Worm (Caenorhabditis elegans) whole organism, L3 larva: ENCODE results near the gene elt-6.

Experiments used
- R02D3.7 ChIP-seq: fragments of 150-350 bp; optimal IDR thresholded peaks from 2 replicates; lab custom pipeline; 2014; ENCODE audit warnings: missing biosample characterization, missing genetic modification characterization
- ZK546.5 ChIP-seq: sonication (generic microtip); optimal IDR thresholded peaks from 2 replicates; lab custom pipeline; 2017; ENCODE audit warnings: missing biosample characterization, missing genetic modification characterization
- aly-2 ChIP-seq: fragments of 150-350 bp; optimal IDR thresholded peaks from 2 replicates; lab custom pipeline; 2014; ENCODE audit warnings: missing biosample characterization, missing genetic modification characterization
- ama-1 ChIP-seq: fragments of 150-350 bp; optimal IDR thresholded peaks from 2 replicates; lab custom pipeline; 2018
- ceh-16 ChIP-seq: sonication (generic microtip); optimal IDR thresholded peaks from 2 replicates; lab custom pipeline; 2017; ENCODE audit warnings: missing biosample characterization, missing genetic modification characterization
- ceh-9 ChIP-seq: sonication (generic microtip); optimal IDR thresholded peaks from 2 replicates; lab custom pipeline; 2018; ENCODE audit warnings: missing biosample characterization, missing genetic modification characterization
- daf-12 ChIP-seq: fragments of 150-350 bp; optimal IDR thresholded peaks from 2 replicates; lab custom pipeline; 2014; ENCODE audit warnings: missing biosample characterization, missing genetic modification reagents, missing genetic modification characterization
- egl-27 ChIP-seq: sonication (generic microtip); optimal IDR thresholded peaks from 4 replicates; lab custom pipeline; 2017; ENCODE audit warnings: missing biosample characterization, missing genetic modification reagents, missing genetic modification characterization
- egl-5 ChIP-seq: fragments of 150-350 bp; optimal IDR thresholded peaks from 2 replicates; lab custom pipeline; 2017; ENCODE audit warnings: missing biosample characterization, missing genetic modification reagents, missing genetic modification characterization, inconsistent platforms
- elt-1 ChIP-seq: fragments of 150-350 bp; optimal IDR thresholded peaks from 2 replicates; lab custom pipeline; 2014; ENCODE audit warnings: missing biosample characterization, missing genetic modification characterization
- elt-2 ChIP-seq: sonication (generic microtip); optimal IDR thresholded peaks from 2 replicates; lab custom pipeline; 2016; ENCODE audit warnings: missing genetic modification reagents, mild to moderate bottlenecking, missing genetic modification characterization, missing compliant biosample characterization
- elt-3 ChIP-seq, 3 experiments: fragments of 150-350 bp in 1 of 3; sonication (generic microtip) in 2 of 3; optimal IDR thresholded peaks; 2 replicates in 2 of 3; 4 replicates in 1 of 3; lab custom pipeline; 2014 to 2017; ENCODE audit warnings: missing biosample characterization in 3 of 3, missing genetic modification characterization in 3 of 3
- eor-1 ChIP-seq, 2 experiments: fragments of 150-350 bp; optimal IDR thresholded peaks; 2 replicates each; lab custom pipeline; 2014 to 2018; ENCODE audit warnings: missing biosample characterization in 2 of 2, missing genetic modification characterization in 2 of 2
- fkh-10 ChIP-seq: sonication (generic microtip); optimal IDR thresholded peaks from 2 replicates; lab custom pipeline; 2017; ENCODE audit warnings: missing biosample characterization, missing genetic modification reagents, missing genetic modification characterization
- fkh-2 ChIP-seq: fragments of 150-350 bp; optimal IDR thresholded peaks from 2 replicates; lab custom pipeline; 2014; ENCODE audit warnings: missing biosample characterization, missing genetic modification reagents, missing genetic modification characterization
- fos-1 ChIP-seq: fragments of 150-350 bp; optimal IDR thresholded peaks from 2 replicates; lab custom pipeline; 2014; ENCODE audit warnings: missing biosample characterization, missing genetic modification characterization
- hmg-11 ChIP-seq: sonication (generic microtip); optimal IDR thresholded peaks from 2 replicates; lab custom pipeline; 2016; ENCODE audit warnings: missing genetic modification characterization, missing compliant biosample characterization
- jun-1 ChIP-seq: fragments of 150-350 bp; optimal IDR thresholded peaks from 2 replicates; lab custom pipeline; 2014; ENCODE audit warnings: missing biosample characterization, missing genetic modification reagents, missing genetic modification characterization
- lin-15B ChIP-seq: fragments of 150-350 bp; optimal IDR thresholded peaks from 2 replicates; lab custom pipeline; 2014; ENCODE audit warnings: missing biosample characterization, missing genetic modification characterization
- lin-39 ChIP-seq: fragments of 150-350 bp; optimal IDR thresholded peaks from 2 replicates; lab custom pipeline; 2018; ENCODE audit warnings: missing biosample characterization, missing genetic modification reagents, missing genetic modification characterization
- lsy-12 ChIP-seq: sonication (generic microtip); optimal IDR thresholded peaks from 2 replicates; lab custom pipeline; 2016; ENCODE audit warnings: mild to moderate bottlenecking, missing genetic modification characterization, missing compliant biosample characterization
- mml-1 ChIP-seq: fragments of 150-350 bp; sonication (generic microtip); optimal IDR thresholded peaks from 3 replicates; lab custom pipeline; 2014; ENCODE audit warnings: missing biosample characterization, missing genetic modification characterization
- nfya-1 ChIP-seq: sonication (generic microtip); optimal IDR thresholded peaks from 2 replicates; lab custom pipeline; 2017; ENCODE audit warnings: missing genetic modification characterization, mild to moderate bottlenecking, missing compliant biosample characterization, antibody characterized with exemption, moderate library complexity; ENCODE audit not compliant: insufficient read depth
- nhr-11 ChIP-seq: fragments of 150-350 bp; optimal IDR thresholded peaks from 2 replicates; lab custom pipeline; 2014; ENCODE audit warnings: missing biosample characterization, missing genetic modification characterization
- nhr-12 ChIP-seq: fragments of 150-350 bp; optimal IDR thresholded peaks from 2 replicates; lab custom pipeline; 2014; ENCODE audit warnings: missing biosample characterization, missing genetic modification characterization
- nhr-237 ChIP-seq: fragments of 150-350 bp; optimal IDR thresholded peaks from 2 replicates; lab custom pipeline; 2014; ENCODE audit warnings: missing biosample characterization, missing genetic modification characterization
- nhr-25 ChIP-seq: sonication (generic microtip); optimal IDR thresholded peaks from 2 replicates; lab custom pipeline; 2017; ENCODE audit warnings: missing biosample characterization, missing genetic modification characterization
- nhr-67 ChIP-seq: fragments of 150-350 bp; optimal IDR thresholded peaks from 2 replicates; lab custom pipeline; 2014; ENCODE audit warnings: missing biosample characterization, missing genetic modification characterization
- nhr-76 ChIP-seq: fragments of 150-350 bp; sonication (generic microtip); optimal IDR thresholded peaks from 5 replicates; lab custom pipeline; 2014; ENCODE audit warnings: missing biosample characterization, missing genetic modification characterization
- pha-4 ChIP-seq: fragments of 150-350 bp; optimal IDR thresholded peaks from 2 replicates; lab custom pipeline; 2014; ENCODE audit warnings: missing biosample characterization, missing genetic modification reagents, missing genetic modification characterization
- pqm-1 ChIP-seq: fragments of 150-350 bp; optimal IDR thresholded peaks from 2 replicates; lab custom pipeline; 2017; ENCODE audit warnings: missing biosample characterization, missing genetic modification characterization, inconsistent platforms
- snpc-4 ChIP-seq: fragments of 150-350 bp; optimal IDR thresholded peaks from 2 replicates; lab custom pipeline; 2014; ENCODE audit warnings: missing biosample characterization, missing genetic modification characterization
- tbx-2 ChIP-seq: sonication (generic microtip); optimal IDR thresholded peaks from 2 replicates; lab custom pipeline; 2016; ENCODE audit warnings: mild to moderate bottlenecking, missing genetic modification characterization, missing compliant biosample characterization
- unc-39 ChIP-seq: sonication (generic microtip); optimal IDR thresholded peaks from 4 replicates; lab custom pipeline; 2017; ENCODE audit warnings: missing biosample characterization, missing genetic modification characterization
- unc-62 ChIP-seq: fragments of 150-350 bp; sonication (generic microtip); optimal IDR thresholded peaks from 4 replicates; lab custom pipeline; 2014; ENCODE audit warnings: missing biosample characterization, missing genetic modification reagents, missing genetic modification characterization
- zag-1 ChIP-seq: fragments of 150-350 bp; optimal IDR thresholded peaks from 2 replicates; lab custom pipeline; 2014; ENCODE audit warnings: missing biosample characterization, missing genetic modification characterization
- ztf-11 ChIP-seq: fragments of 150-350 bp; optimal IDR thresholded peaks from 2 replicates; lab custom pipeline; 2014; ENCODE audit warnings: missing biosample characterization, missing genetic modification characterization
- ztf-4 ChIP-seq: fragments of 150-350 bp; optimal IDR thresholded peaks from 2 replicates; lab custom pipeline; 2014; ENCODE audit warnings: missing biosample characterization, missing genetic modification characterization

Gene elt-6

ce11 chrIV:1920513-1920912, 2.7 kb downstream of the elt-6 start:
- TF ChIP-seq pha-4: no peak
- no peak for TF ChIP-seq aly-2 (tag; lab: Kevin White, UChicago)
- no peak for TF ChIP-seq ztf-11 (tag; lab: Kevin White, UChicago)
- TF ChIP-seq egl-27 (tag; lab: Kevin White, UChicago): no peak
- no peak for TF ChIP-seq ama-1 (lab: Kevin White, UChicago)
- no peak for TF ChIP-seq ztf-4 (tag; lab: Kevin White, UChicago)
- TF ChIP-seq nhr-237 (tag; lab: Kevin White, UChicago): no peak
- no peak for TF ChIP-seq nhr-12 (tag; lab: Kevin White, UChicago)
- no peak for TF ChIP-seq egl-5
- TF ChIP-seq nhr-76 (tag; lab: Kevin White, UChicago): no peak
- TF ChIP-seq daf-12 (tag; lab: Kevin White, UChicago): no peak
- no peak for TF ChIP-seq mml-1
- TF ChIP-seq, all 47 proteins: peak for 0

DNA sequence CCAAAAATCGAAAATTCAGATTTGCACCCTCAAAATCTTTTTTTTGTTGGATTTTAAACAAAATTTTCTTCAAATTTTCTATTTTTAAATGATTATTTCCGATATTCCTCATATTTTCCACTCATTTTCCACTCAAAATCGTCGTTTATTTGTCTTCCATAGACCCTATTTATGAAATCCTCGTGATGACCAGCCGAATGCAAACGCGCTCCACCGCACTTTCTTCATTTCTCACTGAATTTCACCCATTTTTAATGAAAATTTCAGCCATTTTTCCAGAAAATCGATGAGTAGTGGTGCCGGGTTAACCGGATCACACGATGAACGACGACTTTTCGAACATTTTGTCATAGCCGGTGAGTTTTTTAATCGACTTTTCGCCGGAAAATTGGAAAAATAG, 5.9 kb downstream of the elt-6 start, which contains the start of gene denn-4:
Gene denn-4 (plus strand): TSS at position 280 of the 400 bp plus-strand sequence.
- TF ChIP-seq nfya-1 (tag; lab: Kevin White, UChicago): peak; percentile 5
- peak; percentile 44 for TF ChIP-seq pha-4
- peak; percentile 68 for TF ChIP-seq lin-15B (tag; lab: Kevin White, UChicago)
- TF ChIP-seq elt-1: no peak

DNA sequence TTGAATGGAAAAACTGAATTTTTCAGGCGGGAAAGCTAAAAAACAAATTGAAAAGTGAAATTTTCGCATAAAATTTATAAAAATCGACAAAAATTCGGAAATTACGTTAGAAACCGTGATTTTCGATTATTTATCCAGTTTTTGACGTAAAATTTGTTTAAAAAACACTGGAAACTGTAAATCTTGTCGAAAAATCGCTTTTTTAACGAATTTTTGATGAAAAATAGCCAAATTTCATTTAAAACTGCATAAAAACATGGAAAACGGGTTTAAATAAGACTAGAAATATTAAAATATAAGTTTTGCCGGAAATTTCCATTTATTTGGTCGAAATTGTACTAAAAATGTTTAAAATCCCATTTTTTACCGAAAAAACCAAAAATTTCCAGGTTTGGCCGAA, 6.4 kb downstream of the elt-6 start:
- TF ChIP-seq hmg-11 (no peak), daf-12 (tag; lab: Kevin White, UChicago) (no peak), snpc-4 (tag; lab: Kevin White, UChicago) (no peak), eor-1 (tag; optimal IDR thresholded peaks at IDR 0.05; lab: Kevin White, UChicago) (no peak), elt-2 (tag; lab: Kevin White, UChicago) (no peak), nhr-67 (tag; lab: Kevin White, UChicago) (no peak), nhr-12 (tag; lab: Kevin White, UChicago) (no peak), fkh-10 (GFP tag; lab: Kevin White, UChicago) (no peak), pqm-1 (tag; lab: Kevin White, UChicago) (no peak), tbx-2 (tag; lab: Kevin White, UChicago) (no peak), fos-1 (tag; lab: Kevin White, UChicago) (no peak), egl-5 (no peak)

DNA sequence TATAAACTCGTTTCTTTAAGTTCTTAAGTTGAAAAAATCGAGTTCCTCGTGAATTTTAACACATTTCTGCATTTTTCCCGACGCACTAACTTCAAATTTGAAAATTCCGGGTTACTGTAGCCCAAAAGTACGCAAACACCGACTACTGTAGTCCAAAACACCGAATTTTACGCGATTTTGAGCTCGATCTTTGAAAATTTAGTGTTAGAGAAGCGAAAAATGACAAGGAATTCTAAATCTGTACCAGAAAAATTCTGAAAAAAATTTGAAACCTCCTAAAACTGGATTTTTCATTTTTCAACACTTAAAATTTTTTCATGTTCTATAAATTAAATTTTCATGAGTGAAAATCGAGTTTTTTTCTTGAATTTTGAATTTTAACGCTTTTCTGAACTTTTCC, 27.4 kb downstream of the elt-6 start:
- TF ChIP-seq fkh-2 (tag; lab: Kevin White, UChicago): no peak
- TF ChIP-seq elt-3 (tag; optimal IDR thresholded peaks at IDR 0.05; lab: Kevin White, UChicago): no peak
- no peak for TF ChIP-seq lin-39 (tag; lab: Kevin White, UChicago)
- TF ChIP-seq ceh-9: no peak
- no peak for TF ChIP-seq nhr-12 (tag; lab: Kevin White, UChicago)
- TF ChIP-seq ZK546.5 (tag; lab: Kevin White, UChicago): no peak
- no peak for TF ChIP-seq zag-1
- no peak for TF ChIP-seq aly-2 (tag; lab: Kevin White, UChicago)
- no peak for TF ChIP-seq nhr-11
- TF ChIP-seq daf-12 (tag; lab: Kevin White, UChicago): no peak
- no peak for TF ChIP-seq nhr-237 (tag; lab: Kevin White, UChicago)
- no peak for TF ChIP-seq hmg-11
- TF ChIP-seq unc-39: no peak
- TF ChIP-seq snpc-4 (tag; lab: Kevin White, UChicago): no peak
- no peak for TF ChIP-seq lin-15B (tag; lab: Kevin White, UChicago)
- no peak for TF ChIP-seq unc-62 (GFP tag; lab: Kevin White, UChicago)
- no peak for TF ChIP-seq pqm-1 (tag; lab: Kevin White, UChicago)
- TF ChIP-seq R02D3.7 (tag; lab: Kevin White, UChicago): no peak
- no peak for TF ChIP-seq lsy-12
- TF ChIP-seq nhr-25 (tag; lab: Kevin White, UChicago): no peak

DNA sequence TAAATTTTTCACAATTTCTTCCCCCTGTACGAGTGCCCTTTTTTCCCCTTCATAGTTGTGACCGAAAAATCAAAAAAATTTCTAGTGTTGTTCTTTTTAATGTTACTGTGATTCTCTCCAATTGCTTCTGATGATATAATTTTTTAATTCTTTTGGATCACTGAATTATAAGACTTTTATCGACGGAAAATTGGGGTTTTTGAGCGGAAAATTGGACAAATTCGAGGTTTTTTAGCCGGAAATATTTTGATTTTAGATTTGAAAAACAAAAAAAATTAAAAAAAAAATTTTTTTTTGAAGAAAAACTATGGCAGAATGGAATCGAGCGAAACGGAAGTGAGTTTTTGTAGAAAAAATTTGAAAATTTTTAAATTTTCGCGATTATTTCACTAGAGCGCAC, 30.1 kb downstream of the elt-6 start, which contains the start of gene tsen-54:
Gene tsen-54 (plus strand): TSS at position 301 of the 400 bp plus-strand sequence.
- TF ChIP-seq jun-1 (tag; lab: Kevin White, UChicago) (no peak), lin-39 (tag; lab: Kevin White, UChicago) (no peak), nfya-1 (tag; lab: Kevin White, UChicago) (no peak), lin-15B (tag; lab: Kevin White, UChicago) (no peak), nhr-237 (tag; lab: Kevin White, UChicago) (no peak), elt-3 (tag; optimal IDR thresholded peaks at IDR 0.05; lab: Kevin White, UChicago) (no peak), unc-39 (no peak), ceh-16 (tag; lab: Kevin White, UChicago) (no peak), elt-2 (tag; lab: Kevin White, UChicago) (no peak), ztf-4 (tag; lab: Kevin White, UChicago) (no peak), ceh-9 (no peak), aly-2 (tag; lab: Kevin White, UChicago) (no peak), eor-1 (tag; optimal IDR thresholded peaks at IDR 0.05; lab: Kevin White, UChicago) (no peak), fkh-10 (GFP tag; lab: Kevin White, UChicago) (no peak)
